Fruit fly (Drosophila melanogaster): ENCODE results near the gene Hsdl2.

The Hsdl2 gene

dm6 chr3R:27679019-27679418 is 1.7 kb downstream of the Hsdl2 start, which contains the start of gene CG12883:
TSS of gene CG12883 (plus strand) at chr3R:27679291.
- TF ChIP-seq CTCF (optimal IDR thresholded peaks at IDR 0.05) (no peak), CG8478 (optimal IDR thresholded peaks at IDR 0.05) (no peak)

- TF ChIP-seq CG8478 (optimal IDR thresholded peaks at IDR 0.05) (no peak), CTCF (optimal IDR thresholded peaks at IDR 0.05) (no peak)
Observed at dm6 chr3R:27679667-27680066, 2.3 kb downstream of the Hsdl2 start.

- TF ChIP-seq CG8478 (optimal IDR thresholded peaks at IDR 0.05) (no peak), CTCF (optimal IDR thresholded peaks at IDR 0.05) (no peak)
Observed at dm6 chr3R:27681799-27682198, 4.5 kb downstream of the Hsdl2 start, which contains the start of gene Sce. TSS of gene Sce (minus strand) at chr3R:27682029.

dm6 chr3R:27685074-27685473 is 7.8 kb downstream of the Hsdl2 start:
- TF ChIP-seq CTCF (optimal IDR thresholded peaks at IDR 0.05) (no peak), CG8478 (optimal IDR thresholded peaks at IDR 0.05) (no peak)

dm6 chr3R:27685539-27686012 is 8.3 kb downstream of the Hsdl2 start, which contains the start of gene CG12880:
TSS of gene CG12880 (plus strand) at chr3R:27685962.
- TF ChIP-seq CTCF (optimal IDR thresholded peaks at IDR 0.05) = no peak
- TF ChIP-seq CG8478 (optimal IDR thresholded peaks at IDR 0.05) = no peak

- no peak for TF ChIP-seq CG8478 (optimal IDR thresholded peaks at IDR 0.05)
- TF ChIP-seq CTCF (optimal IDR thresholded peaks at IDR 0.05) = no peak
Observed at dm6 chr3R:27688034-27688433, 10.7 kb downstream of the Hsdl2 start, which contains the start of gene CG31055. TSS of gene CG31055 (minus strand) at chr3R:27688134.

- TF ChIP-seq CTCF (optimal IDR thresholded peaks at IDR 0.05) (no peak), CG8478 (optimal IDR thresholded peaks at IDR 0.05) (no peak)
Observed at dm6 chr3R:27692645-27693307, 15.5 kb downstream of the Hsdl2 start.

dm6 chr3R:27694018-27694417 is 16.7 kb downstream of the Hsdl2 start, which contains the start of gene CG43319:
TSS of gene CG43319 (plus strand) at chr3R:27694318.
- TF ChIP-seq CTCF (optimal IDR thresholded peaks at IDR 0.05) (no peak), CG8478 (optimal IDR thresholded peaks at IDR 0.05) (no peak)

- TF ChIP-seq CG8478 (optimal IDR thresholded peaks at IDR 0.05) = no peak
- no peak for TF ChIP-seq CTCF (optimal IDR thresholded peaks at IDR 0.05)
Observed at dm6 chr3R:27694583-27694982, 17.3 kb downstream of the Hsdl2 start, which contains the start of gene Acp98AB. TSS of gene Acp98AB (plus strand) at chr3R:27694883.

dm6 chr3R:27695019-27695418 is 17.7 kb downstream of the Hsdl2 start, which contains the start of gene HSPBAP1:
TSS of gene HSPBAP1 (plus strand) at chr3R:27695235.
- TF ChIP-seq CG8478 (optimal IDR thresholded peaks at IDR 0.05) (no peak), CTCF (optimal IDR thresholded peaks at IDR 0.05) (no peak)

dm6 chr3R:27699540-27700228 is 22.4 kb downstream of the Hsdl2 start, which contains the start of gene ALiX:
TSS of gene ALiX (minus strand) at chr3R:27700110.
- TF ChIP-seq CTCF (optimal IDR thresholded peaks at IDR 0.05) (no peak), CG8478 (optimal IDR thresholded peaks at IDR 0.05) (no peak)

dm6 chr3R:27700229-27700573 is 22.9 kb downstream of the Hsdl2 start, which contains the start of gene btz:
TSS of gene btz (plus strand) at chr3R:27700361.
- TF ChIP-seq CG8478 (optimal IDR thresholded peaks at IDR 0.05) = no peak
- TF ChIP-seq CTCF (optimal IDR thresholded peaks at IDR 0.05) = peak in 1 of 2 experiments; percentile 5

dm6 chr3R:27706039-27706580 is 28.8 kb downstream of the Hsdl2 start:
- TF ChIP-seq CTCF (optimal IDR thresholded peaks at IDR 0.05) (no peak), CG8478 (optimal IDR thresholded peaks at IDR 0.05) (no peak)

- TF ChIP-seq CTCF (optimal IDR thresholded peaks at IDR 0.05) (no peak), CG8478 (optimal IDR thresholded peaks at IDR 0.05) (no peak)
Observed at dm6 chr3R:27706581-27707181, 29.4 kb downstream of the Hsdl2 start, which contains the start of the genes CROT and CG12877. TSS of gene CROT (minus strand) at chr3R:27706751. TSS of gene CG12877 (plus strand) at chr3R:27707100.
